Worm (Caenorhabditis elegans) whole organism, L4/young adult: Measurements from ENCODE around the gene C45G9.6.

Source experiments
- W03F9.2 ChIP-seq: fragments of 150-350 bp; optimal IDR thresholded peaks from 2 replicates; lab custom pipeline; 2014; ENCODE audit warnings: missing biosample characterization, missing genetic modification characterization
- dao-5 ChIP-seq: sonication (generic microtip); optimal IDR thresholded peaks from 2 replicates; lab custom pipeline; 2016; ENCODE audit warnings: missing genotype, missing genetic modification characterization, moderate library complexity, missing compliant biosample characterization

DNA sequence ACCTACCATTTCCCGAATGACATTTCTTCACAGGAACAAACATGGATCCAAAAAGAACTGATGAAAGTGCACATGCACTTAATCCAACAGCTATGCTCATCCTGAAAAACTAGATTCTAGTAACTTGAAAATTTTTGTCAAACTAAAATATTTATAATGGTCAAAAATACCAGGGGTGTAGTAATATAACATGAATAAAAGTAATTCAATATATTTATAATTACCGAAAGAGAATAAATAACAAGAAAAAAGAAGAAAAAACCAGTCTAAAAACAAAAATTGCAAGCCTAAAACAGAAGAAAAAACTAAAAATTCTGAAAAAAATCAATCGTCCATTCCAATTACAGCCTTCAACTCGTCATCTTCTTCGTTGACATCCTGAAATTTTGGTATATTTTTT is 31.6 kb upstream of the C45G9.6 start, which contains the start of gene R144.6:
- no peak for TF ChIP-seq W03F9.2 (tag; lab: Kevin White, UChicago)
- no peak for TF ChIP-seq dao-5 (tag; lab: Kevin White, UChicago)
